Fruit fly (Drosophila melanogaster) whole organism, adult: Measurements from ENCODE around the gene Wdr82.

Source experiments
- CG11617 ChIP-seq: fragments of 200-800 bp; sonication (Bioruptor generic); optimal IDR thresholded peaks from 2 replicates; lab custom pipeline; 2017; ENCODE audit warnings: mild to moderate bottlenecking, missing biosample characterization, missing genetic modification reagents, missing genetic modification characterization
- CG12768 ChIP-seq: fragments of 200-800 bp; sonication (Bioruptor generic); optimal IDR thresholded peaks from 2 replicates; lab custom pipeline; 2017; ENCODE audit warnings: missing biosample characterization, missing genetic modification characterization, mild to moderate bottlenecking, moderate library complexity, missing genetic modification reagents
- CG14711 ChIP-seq: fragments of 200-800 bp; sonication (Bioruptor generic); optimal IDR thresholded peaks from 2 replicates; lab custom pipeline; 2018; ENCODE audit warnings: missing biosample characterization, mild to moderate bottlenecking, missing genetic modification characterization, moderate library complexity
- CG1620 ChIP-seq: fragments of 200-800 bp; sonication (Bioruptor generic); optimal IDR thresholded peaks from 2 replicates; lab custom pipeline; 2016; ENCODE audit warnings: missing biosample characterization, missing genetic modification characterization
- CG33017 ChIP-seq: fragments of 200-800 bp; sonication (Bioruptor generic); optimal IDR thresholded peaks from 2 replicates; lab custom pipeline; 2018; ENCODE audit warnings: missing biosample characterization, mild to moderate bottlenecking, missing genetic modification characterization, moderate library complexity
- CG5204 ChIP-seq: fragments of 200-800 bp; sonication (Bioruptor generic); optimal IDR thresholded peaks from 2 replicates; lab custom pipeline; 2016; ENCODE audit warnings: missing biosample characterization, missing genetic modification characterization
- CG7045 ChIP-seq: fragments of 200-800 bp; sonication (Bioruptor generic); optimal IDR thresholded peaks from 2 replicates; lab custom pipeline; 2017; ENCODE audit warnings: missing biosample characterization, mild to moderate bottlenecking, missing genetic modification characterization
- CG7101 ChIP-seq: fragments of 200-800 bp; sonication (Bioruptor generic); optimal IDR thresholded peaks from 2 replicates; lab custom pipeline; 2018; ENCODE audit warnings: missing biosample characterization, mild to moderate bottlenecking, missing genetic modification characterization, moderate library complexity
- Clk ChIP-seq: fragments of 200-800 bp; sonication (Bioruptor generic); optimal IDR thresholded peaks from 2 replicates; lab custom pipeline; 2017; ENCODE audit warnings: missing biosample characterization, missing genetic modification characterization
- Crg-1 ChIP-seq: fragments of 200-800 bp; sonication (Bioruptor generic); optimal IDR thresholded peaks from 2 replicates; lab custom pipeline; 2016; ENCODE audit warnings: missing biosample characterization, missing genetic modification characterization
- Hr96 ChIP-seq: fragments of 200-800 bp; sonication (Bioruptor generic); optimal IDR thresholded peaks from 2 replicates; lab custom pipeline; 2016; ENCODE audit warnings: missing biosample characterization, missing genetic modification characterization
- Mnt ChIP-seq: fragments of 200-800 bp; sonication (Bioruptor generic); optimal IDR thresholded peaks from 2 replicates; lab custom pipeline; 2016; ENCODE audit warnings: missing biosample characterization, mild to moderate bottlenecking, missing genetic modification characterization
- bab1 ChIP-seq: fragments of 200-800 bp; sonication (Bioruptor generic); optimal IDR thresholded peaks from 3 replicates; lab custom pipeline; 2019; ENCODE audit warnings: missing biosample characterization, mild to moderate bottlenecking, missing genetic modification characterization, moderate library complexity
- cic ChIP-seq: fragments of 200-800 bp; sonication (Bioruptor generic); optimal IDR thresholded peaks from 2 replicates; lab custom pipeline; 2017; ENCODE audit warnings: missing biosample characterization, mild to moderate bottlenecking, missing genetic modification characterization, moderate library complexity
- cnc ChIP-seq, 2 experiments: fragments of >200 bp; optimal IDR thresholded peaks; 2 replicates each; lab custom pipeline; 2017
- kay ChIP-seq: fragments of 200-800 bp; sonication (Bioruptor generic); peaks from one replicate; lab custom pipeline; 2016; ENCODE audit warnings: missing biosample characterization, missing genetic modification characterization, borderline replicate concordance
- tj ChIP-seq: fragments of 200-800 bp; sonication (Bioruptor generic); optimal IDR thresholded peaks from 3 replicates; lab custom pipeline; 2017; ENCODE audit warnings: missing biosample characterization, mild to moderate bottlenecking, missing genetic modification characterization, moderate library complexity
- toe ChIP-seq: fragments of 200-800 bp; sonication (Bioruptor generic); optimal IDR thresholded peaks from 2 replicates; lab custom pipeline; 2016; ENCODE audit warnings: missing biosample characterization, missing genetic modification characterization

The Wdr82 gene

dm6 chr2L:8424090-8424470 is 49.8 kb downstream of the Wdr82 start:
- TF ChIP-seq toe (GFP tag; lab: Kevin White, UChicago), result no peak
- TF ChIP-seq Crg-1 (GFP tag; lab: Kevin White, UChicago), result no peak
- TF ChIP-seq Hr96, result no peak
- TF ChIP-seq Mnt (GFP tag; lab: Kevin White, UChicago), result no peak
- no peak for TF ChIP-seq kay (GFP tag; lab: Kevin White, UChicago)
- no peak for TF ChIP-seq cic
- no peak for TF ChIP-seq CG1620
- no peak for TF ChIP-seq bab1 (GFP tag; lab: Kevin White, UChicago)
- TF ChIP-seq CG5204, result no peak

- TF ChIP-seq tj (GFP tag; lab: Kevin White, UChicago) (no peak), CG12768 (GFP tag; lab: Kevin White, UChicago) (no peak), Crg-1 (GFP tag; lab: Kevin White, UChicago) (no peak), CG11617 (no peak), CG7101 (tag; lab: Kevin White, UChicago) (no peak), CG14711 (tag; lab: Kevin White, UChicago) (no peak), CG5204 (no peak), cnc (optimal IDR thresholded peaks at IDR 0.05; lab: Kevin White, UChicago) (no peak), CG33017 (tag; lab: Kevin White, UChicago) (no peak), Clk (no peak), bab1 (GFP tag; lab: Kevin White, UChicago) (no peak), CG7045 (GFP tag; lab: Kevin White, UChicago) (no peak)
Observed at dm6 chr2L:8424662-8425208, 50.5 kb downstream of the Wdr82 start.
